Fruit fly (Drosophila melanogaster) whole organism, embryonic: ENCODE measurements around the gene alpha-Est9.

Experiments used
- Ada2b ChIP-seq: fragments of 200-800 bp; sonication (Bioruptor generic); IDR thresholded peaks from 2 replicates; pipeline ENCODE4 v1.3.6; 2022; ENCODE audit warnings: missing biosample characterization, missing genetic modification characterization
- Bdp1 ChIP-seq: fragments of 200-800 bp; sonication (Bioruptor generic); optimal IDR thresholded peaks from 3 replicates; lab custom pipeline; 2016; ENCODE audit warnings: missing biosample characterization, missing genetic modification characterization
- CG11398 ChIP-seq: fragments of 200-800 bp; sonication (Bioruptor generic); optimal IDR thresholded peaks from 2 replicates; lab custom pipeline; 2016; ENCODE audit warnings: missing biosample characterization, missing genetic modification characterization
- CG11723 ChIP-seq: fragments of 200-800 bp; sonication (Bioruptor generic); optimal IDR thresholded peaks from 2 replicates; lab custom pipeline; 2017; ENCODE audit warnings: missing biosample characterization, mild to moderate bottlenecking, missing genetic modification characterization
- CG13296 ChIP-seq: fragments of 200-800 bp; sonication (Bioruptor generic); optimal IDR thresholded peaks from 3 replicates; lab custom pipeline; 2018; ENCODE audit warnings: missing biosample characterization, mild to moderate bottlenecking, missing genetic modification characterization
- CG13894 ChIP-seq: fragments of 200-800 bp; sonication (Bioruptor generic); optimal IDR thresholded peaks from 3 replicates; lab custom pipeline; 2018; ENCODE audit warnings: missing biosample characterization, mild to moderate bottlenecking, missing genetic modification characterization, moderate library complexity
- CG15479 ChIP-seq: fragments of 200-800 bp; sonication (Bioruptor generic); optimal IDR thresholded peaks from 3 replicates; lab custom pipeline; 2019; ENCODE audit warnings: missing biosample characterization, mild to moderate bottlenecking, missing genetic modification characterization, moderate library complexity
- CG2129 ChIP-seq: fragments of 200-800 bp; sonication (Bioruptor generic); IDR thresholded peaks from 2 replicates; pipeline ENCODE4 v1.3.6; 2022; ENCODE audit warnings: missing biosample characterization, missing genetic modification characterization; ENCODE audit not compliant: partially characterized antibody
- CG2199 ChIP-seq: fragments of 200-800 bp; sonication (Bioruptor generic); IDR thresholded peaks from 3 replicates; pipeline ENCODE4 v1.3.6; 2022; ENCODE audit warnings: missing biosample characterization, missing genetic modification characterization
- CG2712 ChIP-seq: fragments of 200-800 bp; optimal IDR thresholded peaks from 3 replicates; lab custom pipeline; 2019; ENCODE audit warnings: missing biosample characterization, mild to moderate bottlenecking, missing genetic modification characterization, moderate library complexity
- CG30020 ChIP-seq: fragments of 200-800 bp; optimal IDR thresholded peaks from 2 replicates; lab custom pipeline; 2019; ENCODE audit warnings: missing biosample characterization, mild to moderate bottlenecking, missing genetic modification characterization, moderate library complexity
- CG30431 ChIP-seq: fragments of 200-800 bp; sonication (Bioruptor generic); optimal IDR thresholded peaks from 2 replicates; lab custom pipeline; 2017; ENCODE audit warnings: missing biosample characterization, missing genetic modification characterization
- CG3407 ChIP-seq: fragments of 200-800 bp; sonication (Bioruptor generic); optimal IDR thresholded peaks from 2 replicates; lab custom pipeline; 2018; ENCODE audit warnings: missing biosample characterization, mild to moderate bottlenecking, missing genetic modification characterization
- CG6175 ChIP-seq: fragments of 200-800 bp; sonication (Bioruptor generic); IDR thresholded peaks from 3 replicates; pipeline ENCODE4 v1.3.6; 2022; ENCODE audit warnings: missing biosample characterization, missing genetic modification characterization
- CG6791 ChIP-seq: fragments of 200-800 bp; sonication (Bioruptor generic); IDR thresholded peaks from 3 replicates; pipeline ENCODE4 v1.3.6; 2022; ENCODE audit warnings: missing biosample characterization, missing genetic modification characterization; ENCODE audit not compliant: partially characterized antibody
- CG7357 ChIP-seq: fragments of 200-800 bp; sonication (Bioruptor generic); IDR thresholded peaks from 3 replicates; pipeline ENCODE4 v1.3.6; 2022; ENCODE audit warnings: missing biosample characterization, missing genetic modification characterization
- CG7556 ChIP-seq: fragments of 200-800 bp; sonication (Bioruptor generic); optimal IDR thresholded peaks from 2 replicates; lab custom pipeline; 2017; ENCODE audit warnings: missing biosample characterization, mild to moderate bottlenecking, missing genetic modification characterization
- CG8281 ChIP-seq: fragments of 200-800 bp; sonication (Bioruptor generic); optimal IDR thresholded peaks from 2 replicates; lab custom pipeline; 2018; ENCODE audit warnings: missing biosample characterization, mild to moderate bottlenecking, missing genetic modification characterization, moderate library complexity
- CG8478 ChIP-seq: fragments of >200 bp; optimal IDR thresholded peaks from 2 replicates; lab custom pipeline; 2018
- CG8924 ChIP-seq: fragments of 200-800 bp; optimal IDR thresholded peaks from 3 replicates; lab custom pipeline; 2019; ENCODE audit warnings: missing biosample characterization, mild to moderate bottlenecking, missing genetic modification characterization, moderate library complexity
- CHES-1-like ChIP-seq: fragments of 200-800 bp; sonication (Bioruptor generic); optimal IDR thresholded peaks from 2 replicates; lab custom pipeline; 2016; ENCODE audit warnings: missing biosample characterization, missing genetic modification characterization
- CTCF ChIP-seq: fragments of 200-800 bp; sonication (Bioruptor generic); optimal IDR thresholded peaks from 2 replicates; lab custom pipeline; 2017; ENCODE audit warnings: missing biosample characterization, mild to moderate bottlenecking, missing genetic modification characterization, moderate library complexity
- Chrac-16 ChIP-seq: fragments of 200-800 bp; sonication (Bioruptor generic); optimal IDR thresholded peaks from 3 replicates; lab custom pipeline; 2016; ENCODE audit warnings: missing biosample characterization, missing genetic modification characterization
- Fer3 ChIP-seq: fragments of 200-800 bp; sonication (Bioruptor generic); optimal IDR thresholded peaks from 2 replicates; lab custom pipeline; 2018; ENCODE audit warnings: missing biosample characterization, mild to moderate bottlenecking, missing genetic modification characterization, moderate library complexity
- H2.0 ChIP-seq: fragments of 200-800 bp; sonication (Bioruptor generic); IDR thresholded peaks from 2 replicates; pipeline ENCODE4 v1.3.6; 2022; ENCODE audit warnings: missing biosample characterization, missing genetic modification characterization
- HmgZ ChIP-seq: fragments of 200-800 bp; sonication (Bioruptor generic); optimal IDR thresholded peaks from 2 replicates; lab custom pipeline; 2018; ENCODE audit warnings: missing biosample characterization, mild to moderate bottlenecking, missing genetic modification characterization
- Hr78 ChIP-seq, 2 experiments: fragments of 200-800 bp in 1 of 2; fragments of >200 bp in 1 of 2; sonication (Bioruptor generic) in 1 of 2; optimal IDR thresholded peaks; 2 replicates each; lab custom pipeline; 2017 to 2019; ENCODE audit warnings: missing biosample characterization in 2 of 2, missing genetic modification characterization in 2 of 2, mild to moderate bottlenecking in 1 of 2, moderate library complexity in 1 of 2
- Med ChIP-seq: fragments of 200-800 bp; sonication (Bioruptor generic); peaks from one replicate; lab custom pipeline; 2016; ENCODE audit warnings: missing biosample characterization, missing genetic modification characterization, mild to moderate bottlenecking, inconsistent platforms, moderate library complexity
- NfI ChIP-seq: fragments of 200-800 bp; sonication (Bioruptor generic); optimal IDR thresholded peaks from 3 replicates; lab custom pipeline; 2018; ENCODE audit warnings: missing biosample characterization, mild to moderate bottlenecking, missing genetic modification characterization, moderate library complexity
- Optix ChIP-seq: fragments of 200-800 bp; sonication (Bioruptor generic); IDR thresholded peaks from 3 replicates; pipeline ENCODE4 v1.3.6; 2022; ENCODE audit warnings: missing biosample characterization, missing genetic modification characterization
- Six4 ChIP-seq: fragments of 200-800 bp; sonication (Bioruptor generic); optimal IDR thresholded peaks from 2 replicates; lab custom pipeline; 2016; ENCODE audit warnings: missing biosample characterization, missing genetic modification characterization
- Sox102F ChIP-seq: fragments of 200-800 bp; sonication (Bioruptor generic); optimal IDR thresholded peaks from 2 replicates; lab custom pipeline; 2018; ENCODE audit warnings: missing biosample characterization, mild to moderate bottlenecking, missing genetic modification characterization, moderate library complexity
- Trl ChIP-seq, 3 experiments: fragments of >200 bp in 2 of 3; fragments of 200-800 bp in 1 of 3; sonication (Bioruptor generic) in 1 of 3; optimal IDR thresholded peaks; 2 replicates in 1 of 3; 3 replicates in 2 of 3; lab custom pipeline; 2016 to 2017; ENCODE audit warnings: missing biosample characterization in 1 of 3, missing genetic modification characterization in 1 of 3
- aop ChIP-seq: fragments of 200-800 bp; sonication (Bioruptor generic); IDR thresholded peaks from 2 replicates; pipeline ENCODE4 v1.3.6; 2022; ENCODE audit warnings: missing biosample characterization, missing genetic modification characterization
- fd3F ChIP-seq: fragments of 200-800 bp; sonication (Bioruptor generic); optimal IDR thresholded peaks from 2 replicates; lab custom pipeline; 2018; ENCODE audit warnings: missing biosample characterization, mild to moderate bottlenecking, missing genetic modification characterization, moderate library complexity
- gsb-n ChIP-seq: fragments of 200-800 bp; sonication (Bioruptor generic); optimal IDR thresholded peaks from 3 replicates; lab custom pipeline; 2018; ENCODE audit warnings: missing biosample characterization, mild to moderate bottlenecking, missing genetic modification characterization
- knrl ChIP-seq: fragments of 200-800 bp; sonication (Bioruptor generic); IDR thresholded peaks from 3 replicates; pipeline ENCODE4 v1.3.6; 2022; ENCODE audit warnings: missing biosample characterization, missing genetic modification characterization; ENCODE audit not compliant: partially characterized antibody
- onecut ChIP-seq: fragments of 200-800 bp; sonication (Bioruptor generic); IDR thresholded peaks from 2 replicates; pipeline ENCODE4 v1.3.6; 2022; ENCODE audit warnings: missing biosample characterization, missing genetic modification characterization
- pho ChIP-seq: fragments of 200-800 bp; sonication (Bioruptor generic); optimal IDR thresholded peaks from 2 replicates; lab custom pipeline; 2016; ENCODE audit warnings: missing biosample characterization, missing genetic modification characterization
- pita ChIP-seq: fragments of 200-800 bp; sonication (Bioruptor generic); optimal IDR thresholded peaks from 2 replicates; lab custom pipeline; 2017; ENCODE audit warnings: missing biosample characterization, mild to moderate bottlenecking, missing genetic modification characterization
- pzg ChIP-seq: fragments of 200-800 bp; sonication (Bioruptor generic); optimal IDR thresholded peaks from 3 replicates; lab custom pipeline; 2018; ENCODE audit warnings: missing biosample characterization, mild to moderate bottlenecking, missing genetic modification characterization, moderate library complexity
- schlank ChIP-seq: fragments of 200-800 bp; sonication (Bioruptor generic); optimal IDR thresholded peaks from 2 replicates; lab custom pipeline; 2018; ENCODE audit warnings: missing biosample characterization, mild to moderate bottlenecking, missing genetic modification characterization
- sens-2 ChIP-seq: fragments of 200-800 bp; sonication (Bioruptor generic); IDR thresholded peaks from 2 replicates; pipeline ENCODE4 v1.3.6; 2022; ENCODE audit warnings: missing biosample characterization, missing genetic modification characterization
- shn ChIP-seq: fragments of 200-800 bp; sonication (Bioruptor generic); optimal IDR thresholded peaks from 3 replicates; lab custom pipeline; 2016; ENCODE audit warnings: missing biosample characterization, missing genetic modification characterization
- sima ChIP-seq: fragments of 200-800 bp; sonication (Bioruptor generic); optimal IDR thresholded peaks from 2 replicates; lab custom pipeline; 2016; ENCODE audit warnings: missing biosample characterization, missing genetic modification characterization
- so ChIP-seq: fragments of 200-800 bp; sonication (Bioruptor generic); IDR thresholded peaks from 3 replicates; pipeline ENCODE4 v1.3.6; 2022; ENCODE audit warnings: missing biosample characterization, missing genetic modification characterization
- stc ChIP-seq: fragments of 200-800 bp; sonication (Bioruptor generic); IDR thresholded peaks from 2 replicates; pipeline ENCODE4 v1.3.6; 2022; ENCODE audit warnings: missing biosample characterization, missing genetic modification characterization
- unc-4 ChIP-seq: fragments of 200-800 bp; sonication (Bioruptor generic); IDR thresholded peaks from 2 replicates; pipeline ENCODE4 v1.3.6; 2022; ENCODE audit warnings: missing biosample characterization, missing genetic modification characterization; ENCODE audit not compliant: partially characterized antibody
- usp ChIP-seq: fragments of >200 bp; optimal IDR thresholded peaks from 2 replicates; lab custom pipeline; 2017; ENCODE audit warnings: missing biosample characterization, missing genetic modification characterization
- zf30C ChIP-seq: fragments of 200-800 bp; sonication (Bioruptor generic); optimal IDR thresholded peaks from 3 replicates; lab custom pipeline; 2018; ENCODE audit warnings: missing biosample characterization, mild to moderate bottlenecking, missing genetic modification characterization

The alpha-Est9 gene

dm6 chr3R:7473767-7474254 lies 31.1 kb downstream of the alpha-Est9 start, which contains the start of gene CG1142 (continued):
- peak; percentile 96 for TF ChIP-seq CHES-1-like (GFP tag; lab: Kevin White, UChicago)
- TF ChIP-seq usp (GFP tag; lab: Kevin White, UChicago) = no peak
- TF ChIP-seq Chrac-16 (GFP tag; lab: Kevin White, UChicago) = peak; percentile 97
- TF ChIP-seq CG13894 = peak; percentile 98
- peak; percentile 64; the same call in 2 of the 3 replicates for TF ChIP-seq Optix
- peak; percentile 96 for TF ChIP-seq CG3407
- peak; percentile 92 for TF ChIP-seq CG6175 (GFP tag; lab: Robert Waterston, UW)
- no peak for TF ChIP-seq knrl (GFP tag; lab: Robert Waterston, UW)
- TF ChIP-seq Ada2b (GFP tag; lab: Robert Waterston, UW) = peak; percentile 98
- peak; percentile 73 for TF ChIP-seq CTCF (GFP tag; lab: Kevin White, UChicago)
- TF ChIP-seq CG7357 (GFP tag; lab: Robert Waterston, UW) = peak; percentile 91
- peak; percentile 99 for TF ChIP-seq gsb-n (tag; lab: Kevin White, UChicago)
- peak; percentile 94 for TF ChIP-seq sima (GFP tag; lab: Kevin White, UChicago)
- peak; percentile 99 for TF ChIP-seq so (GFP tag; lab: Robert Waterston, UW)
- peak; percentile 98 for TF ChIP-seq Six4 (GFP tag; lab: Kevin White, UChicago)
- peak; percentile 98 for TF ChIP-seq HmgZ (tag; lab: Kevin White, UChicago)
- TF ChIP-seq CG7556 (GFP tag; lab: Kevin White, UChicago) = peak; percentile 98
- TF ChIP-seq Sox102F (GFP tag; lab: Kevin White, UChicago) = peak; percentile 99
- TF ChIP-seq pho (GFP tag; lab: Kevin White, UChicago) = peak; percentile 97
- peak; percentile 98 for TF ChIP-seq fd3F (GFP tag; lab: Kevin White, UChicago)
- TF ChIP-seq sens-2 (GFP tag; lab: Robert Waterston, UW) = peak; percentile 99
- TF ChIP-seq Trl (optimal IDR thresholded peaks at IDR 0.05; lab: Kevin White, UChicago) = no peak
- TF ChIP-seq Trl (GFP tag; optimal IDR thresholded peaks at IDR 0.05; lab: Kevin White, UChicago) = peak; percentile 97
- TF ChIP-seq CG8281 (tag; lab: Kevin White, UChicago) = peak; percentile 93
- peak; percentile 93 for TF ChIP-seq CG30431 (GFP tag; lab: Kevin White, UChicago)
- peak in 1 of 2 experiments; percentile 92 for TF ChIP-seq Hr78 (GFP tag; optimal IDR thresholded peaks at IDR 0.05; lab: Kevin White, UChicago)
- peak; percentile 65 for TF ChIP-seq pzg (GFP tag; lab: Kevin White, UChicago)
- peak; percentile 98 for TF ChIP-seq NfI
- peak; percentile 95 for TF ChIP-seq CG11398
- peak; percentile 92 for TF ChIP-seq Bdp1 (GFP tag; lab: Kevin White, UChicago)
- TF ChIP-seq CG11723 (GFP tag; lab: Kevin White, UChicago) = peak; percentile 93
- peak; percentile 99 for TF ChIP-seq CG8924
- peak; percentile 99 for TF ChIP-seq Med (GFP tag; lab: Kevin White, UChicago)
- TF ChIP-seq CG30020 (tag; lab: Kevin White, UChicago) = peak; percentile 90
- peak; percentile 98 for TF ChIP-seq stc
- TF ChIP-seq unc-4 (GFP tag; lab: Robert Waterston, UW) = no peak
- TF ChIP-seq CG8478 (lab: Kevin White, UChicago) = no peak
- peak; percentile 83 for TF ChIP-seq shn (GFP tag; lab: Kevin White, UChicago)
- TF ChIP-seq pita (GFP tag; lab: Kevin White, UChicago) = no peak
- TF ChIP-seq aop (GFP tag; lab: Robert Waterston, UW) = peak; percentile 95
- TF ChIP-seq CG2199 = peak; percentile 98
- TF ChIP-seq CG15479 (GFP tag; lab: Kevin White, UChicago) = peak; percentile 89
- TF ChIP-seq Fer3 (tag; lab: Kevin White, UChicago) = peak; percentile 99
- 0 out of 3 replicates have a peak, but pooled peaks have one; percentile 46 for TF ChIP-seq CG6791 (GFP tag; lab: Robert Waterston, UW)
- peak; percentile 99 for TF ChIP-seq CG2712 (tag; lab: Kevin White, UChicago)
- peak; percentile 95 for TF ChIP-seq onecut (GFP tag; lab: Robert Waterston, UW)
- TF ChIP-seq CG2129 (GFP tag; lab: Robert Waterston, UW) = no peak
- peak; percentile 52 for TF ChIP-seq zf30C (GFP tag; lab: Kevin White, UChicago)
- TF ChIP-seq CG13296 = peak; percentile 98
- peak; percentile 95 for TF ChIP-seq schlank (tag; lab: Kevin White, UChicago)
- peak; percentile 99 for TF ChIP-seq H2.0 (GFP tag; lab: Robert Waterston, UW)
